Fruit fly (Drosophila melanogaster) Kc167 (cell line): ENCODE results near the gene Actn3.

ENCODE experiments used
- h ChIP-seq: fragments of >200 bp; optimal IDR thresholded peaks from 3 replicates; lab custom pipeline; 2018; ENCODE audit warnings: missing external identifiers
- ttk ChIP-seq: sonication (Bioruptor generic); optimal IDR thresholded peaks from 2 replicates; lab custom pipeline; 2017; ENCODE audit warnings: missing external identifiers

DNA sequence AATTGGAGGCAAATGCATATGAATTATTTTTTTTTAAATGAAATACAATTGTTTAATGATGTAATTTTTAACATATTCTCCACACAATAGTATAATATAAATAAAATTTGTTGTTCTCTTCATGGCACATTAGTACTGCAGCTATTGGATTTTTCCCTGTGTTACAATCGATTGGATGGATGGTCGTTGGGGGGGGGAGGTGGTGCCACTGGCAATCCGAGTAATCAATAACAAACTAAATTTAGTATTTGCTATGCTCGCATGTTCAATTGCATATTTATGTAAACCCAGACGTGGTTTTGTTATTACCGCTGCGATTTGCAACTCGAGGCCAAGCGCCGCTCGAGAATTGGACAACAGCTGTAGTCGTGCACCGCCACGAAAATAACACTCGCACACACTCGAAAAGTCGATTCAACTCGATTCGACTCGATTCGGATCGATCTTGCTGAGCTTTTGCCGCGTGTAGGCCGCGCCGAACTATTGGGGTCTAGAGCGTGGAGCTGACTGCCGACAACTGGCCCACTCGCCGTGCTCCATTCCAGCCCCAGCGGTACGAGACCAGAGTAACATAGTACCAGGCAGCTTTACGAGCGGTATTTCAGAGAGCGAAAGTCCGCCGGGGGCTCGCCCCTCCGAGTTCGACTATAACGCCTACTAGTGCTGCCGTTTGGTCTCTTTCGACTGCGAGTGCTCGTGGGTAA lies 9.8 kb upstream of the Actn3 start, which contains the start of gene CG18622:
- TF ChIP-seq ttk (lab: Kevin White, UChicago): no peak
- no peak for TF ChIP-seq h
